Worm (Caenorhabditis elegans) whole organism, mixed stage, embryonic: ENCODE results near the gene R151.8.

Experiments used
- ces-1 ChIP-seq: fragments of 150-350 bp; optimal IDR thresholded peaks from 2 replicates; lab custom pipeline; 2014; ENCODE audit warnings: missing biosample characterization, missing genetic modification reagents, missing genetic modification characterization
- nhr-28 ChIP-seq: fragments of 150-350 bp; optimal IDR thresholded peaks from 2 replicates; lab custom pipeline; 2014; ENCODE audit warnings: missing biosample characterization, missing genetic modification characterization

DNA sequence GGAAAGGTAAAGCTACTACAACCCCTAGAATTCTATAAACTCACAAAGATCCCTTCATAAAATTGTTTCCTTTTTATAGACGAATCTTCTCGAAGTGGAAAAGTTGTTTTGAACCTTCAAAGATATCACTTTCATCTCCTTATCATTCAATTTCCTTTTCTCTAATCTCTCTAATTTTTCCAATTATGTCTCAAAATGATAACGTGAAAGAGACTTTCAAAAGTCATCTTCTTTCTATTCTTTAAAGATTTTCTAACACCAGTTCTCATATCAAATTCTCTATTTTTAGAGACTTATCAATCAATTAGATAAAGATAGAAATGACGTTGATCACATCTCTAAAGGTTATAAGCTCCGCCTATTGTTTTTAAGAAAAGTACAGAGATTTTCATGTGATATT lies 30.1 kb downstream of the R151.8 start:
- TF ChIP-seq ces-1 (GFP tag; lab: Kevin White, UChicago) (no peak), nhr-28 (tag; lab: Kevin White, UChicago) (no peak)
